Worm (Caenorhabditis elegans): ENCODE measurements around the gene F49F1.17.
"Not testable (repeated sequence)": the region's sequence is repeated elsewhere in the genome, so short reads cannot be mapped to it uniquely, and the experiment has no call there.

The F49F1.17 gene

DNA sequence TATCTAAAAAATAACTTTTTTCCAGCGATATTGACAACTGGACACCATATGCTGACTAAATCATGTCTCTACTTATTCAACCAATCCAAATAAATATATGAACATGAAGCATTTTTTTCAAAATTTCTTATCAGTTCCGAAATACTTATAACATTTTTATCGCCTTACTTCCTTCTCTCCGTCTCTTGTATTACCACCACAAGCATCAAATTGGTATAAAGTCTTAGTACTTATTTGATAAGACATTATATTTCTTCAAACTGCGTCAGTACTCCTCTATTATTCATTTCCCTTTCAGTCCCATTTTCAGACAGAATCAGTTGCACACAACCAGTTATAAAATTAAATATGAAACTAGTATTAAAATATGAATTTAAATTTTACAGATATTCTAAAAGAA is 12.2 kb upstream of the F49F1.17 start:
- TF ChIP-seq W03F9.2 (tag; optimal IDR thresholded peaks at IDR 0.05) (no peak), him-1 (tag; optimal IDR thresholded peaks at IDR 0.05) (no peak), dao-5 (tag; optimal IDR thresholded peaks at IDR 0.05) (no peak)

DNA sequence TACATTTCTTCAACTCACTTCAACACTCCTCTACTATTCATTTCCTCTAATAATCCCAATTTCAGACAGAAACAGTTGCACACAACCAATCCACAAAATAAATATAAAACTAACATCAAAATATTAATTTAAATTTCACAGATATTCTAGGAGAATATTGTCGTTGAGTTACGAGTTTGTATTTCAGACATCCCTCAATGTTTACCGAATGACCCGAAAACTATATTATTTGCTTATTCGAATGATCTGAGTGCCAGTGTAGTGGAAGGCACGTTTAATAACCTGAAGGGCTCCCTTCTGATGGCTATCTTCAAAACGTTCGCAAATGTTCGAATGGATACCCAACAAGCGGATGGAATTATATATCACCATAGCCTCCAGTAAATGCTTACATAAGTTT is 9.1 kb upstream of the F49F1.17 start, which contains the start of gene R07C12.3:
Gene R07C12.3, plus strand, starts transcription at position 301 of the 400 bp plus-strand sequence.
- TF ChIP-seq W03F9.2 (tag; optimal IDR thresholded peaks at IDR 0.05) (no peak), dao-5 (tag; optimal IDR thresholded peaks at IDR 0.05) (no peak), him-1 (tag; optimal IDR thresholded peaks at IDR 0.05) (no peak)

DNA sequence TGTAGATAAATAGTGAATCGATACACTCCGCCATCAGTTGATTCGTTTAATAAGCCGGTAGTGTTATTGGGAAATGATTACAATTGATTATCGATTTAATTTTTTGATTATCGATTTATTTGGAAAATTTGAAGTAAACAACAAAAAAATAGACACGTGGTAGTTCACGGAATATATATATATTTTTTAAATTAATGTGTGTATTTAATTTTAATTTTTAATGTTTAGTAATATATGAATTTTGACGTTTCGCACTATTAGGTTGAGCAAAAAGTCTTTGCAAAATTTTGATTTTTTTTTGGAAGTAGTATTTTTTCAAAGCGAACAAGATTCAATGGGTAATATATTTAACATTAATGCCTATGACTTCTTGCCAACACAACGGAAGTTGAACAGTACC is 7.3 kb upstream of the F49F1.17 start, which contains the start of gene F49F1.12:
Gene F49F1.12, minus strand, starts transcription at position 101 of the 400 bp plus-strand sequence.
- not testable (repeated sequence) for TF ChIP-seq dao-5, him-1, W03F9.2 (tag; optimal IDR thresholded peaks at IDR 0.05)

DNA sequence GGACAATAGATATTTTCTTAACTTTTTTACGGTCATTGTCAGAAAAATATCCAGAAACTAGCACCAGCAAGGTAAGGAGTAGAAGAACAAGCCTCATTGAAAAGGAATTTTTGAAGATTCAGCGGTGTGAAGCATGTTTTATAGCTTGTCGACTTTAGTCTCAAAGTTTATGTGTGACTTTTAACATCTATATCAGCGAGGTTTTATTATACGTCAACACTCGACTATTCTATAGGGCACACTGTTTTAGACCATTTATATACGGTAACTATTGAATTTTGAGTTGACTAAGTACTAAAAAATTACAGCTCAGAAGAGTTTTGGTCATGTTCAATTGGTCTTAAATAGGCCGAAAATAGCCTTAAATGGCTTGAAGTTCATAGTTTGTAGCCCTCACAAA is 5.7 kb upstream of the F49F1.17 start, which contains the start of gene F49F1.11:
Gene F49F1.11, minus strand, starts transcription at position 101 of the 400 bp plus-strand sequence.
- TF ChIP-seq W03F9.2 (tag; optimal IDR thresholded peaks at IDR 0.05) (no peak), dao-5 (tag; optimal IDR thresholded peaks at IDR 0.05) (no peak), him-1 (tag; optimal IDR thresholded peaks at IDR 0.05) (no peak)

DNA sequence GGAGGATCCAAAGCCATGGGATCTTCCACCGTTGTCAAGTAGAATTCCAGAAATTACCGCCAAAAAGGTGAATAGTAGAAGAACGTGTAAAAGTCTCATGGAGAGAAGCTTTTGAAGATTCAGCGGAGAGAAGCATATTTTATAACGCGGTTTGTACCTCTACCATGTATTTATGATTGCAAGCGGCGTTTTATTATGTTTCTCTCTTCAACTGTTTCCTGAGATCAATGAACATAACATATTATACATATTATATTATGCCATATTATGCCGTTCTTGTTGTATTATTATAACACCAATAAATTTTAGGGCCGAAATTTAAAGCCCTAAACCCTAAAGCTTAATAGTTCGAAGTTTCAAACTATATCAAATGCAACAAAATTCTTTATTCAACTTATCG is 4.6 kb upstream of the F49F1.17 start, which contains the start of gene F49F1.18:
Gene F49F1.18, minus strand, starts transcription at position 101 of the 400 bp plus-strand sequence.
- no peak for TF ChIP-seq dao-5 (tag; optimal IDR thresholded peaks at IDR 0.05)
- no peak for TF ChIP-seq W03F9.2 (tag; optimal IDR thresholded peaks at IDR 0.05)
- no peak for TF ChIP-seq him-1 (tag; optimal IDR thresholded peaks at IDR 0.05)

DNA sequence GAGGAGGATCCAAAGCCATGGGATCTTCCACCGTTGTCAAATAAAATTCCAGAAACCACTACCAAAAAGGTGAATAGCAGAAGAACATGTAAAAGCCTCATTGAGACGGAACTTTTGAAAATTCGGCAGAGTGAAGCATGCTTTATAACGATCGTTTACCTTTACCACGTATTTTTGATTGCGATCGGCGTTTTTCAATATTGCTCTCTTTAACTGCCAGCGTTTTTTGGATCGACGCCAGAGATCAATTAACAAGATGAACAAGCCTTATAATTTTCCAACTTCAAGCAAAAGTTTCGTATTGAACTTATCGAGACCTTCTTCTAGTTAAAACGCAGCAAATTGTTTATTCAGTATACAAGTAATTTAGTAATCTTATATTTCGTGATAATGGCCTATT is 3.4 kb upstream of the F49F1.17 start, which contains the start of gene F49F1.10:
Gene F49F1.10, minus strand, starts transcription at position 101 of the 400 bp plus-strand sequence.
- TF ChIP-seq dao-5 (tag; optimal IDR thresholded peaks at IDR 0.05) (no peak), W03F9.2 (tag; optimal IDR thresholded peaks at IDR 0.05) (no peak), him-1 (tag; optimal IDR thresholded peaks at IDR 0.05) (no peak)

DNA sequence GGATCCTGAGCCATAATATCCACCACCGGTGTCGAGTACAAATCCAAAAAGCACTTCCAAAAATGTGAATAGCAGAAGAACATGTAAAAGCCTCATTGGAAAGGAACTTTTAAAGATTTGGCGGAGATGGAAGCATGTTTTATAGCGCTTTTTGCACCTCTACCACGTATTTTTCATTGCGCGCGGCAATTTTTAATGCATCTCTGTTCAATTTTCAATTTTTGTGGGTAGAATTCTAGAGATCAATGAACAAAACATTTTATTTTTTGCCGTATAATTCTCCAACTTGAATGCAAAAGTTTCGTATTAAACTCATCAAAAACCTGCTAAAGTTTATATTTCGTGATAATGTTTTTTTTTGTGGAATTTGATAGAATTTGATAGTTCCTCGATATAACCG is 1.8 kb upstream of the F49F1.17 start, which contains the start of gene F49F1.9:
Gene F49F1.9, minus strand, starts transcription at position 101 of the 400 bp plus-strand sequence.
- TF ChIP-seq W03F9.2 (tag; optimal IDR thresholded peaks at IDR 0.05): no peak
- TF ChIP-seq him-1 (tag; optimal IDR thresholded peaks at IDR 0.05): no peak
- TF ChIP-seq dao-5 (tag; optimal IDR thresholded peaks at IDR 0.05): no peak

DNA sequence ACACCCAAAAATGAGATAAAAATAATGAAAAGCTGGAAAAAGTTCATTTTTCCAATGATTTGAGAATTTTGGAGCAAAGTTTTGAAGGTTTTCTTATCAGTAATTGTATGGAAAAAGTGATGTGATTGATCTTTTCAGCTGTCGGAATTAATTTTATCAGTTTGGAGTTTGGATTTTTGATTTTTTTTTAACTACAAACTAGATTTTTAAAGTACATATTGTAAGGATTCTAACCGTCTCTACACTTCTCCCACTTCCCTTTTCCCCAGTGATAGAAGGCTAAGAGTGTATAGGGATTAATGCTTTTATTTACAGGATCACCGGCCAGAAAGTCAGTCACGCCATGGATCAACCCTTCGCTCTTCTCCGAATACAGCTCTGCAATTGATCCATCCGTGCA is 10.0 kb downstream of the F49F1.17 start, which contains the start of gene F49F1.7:
Gene F49F1.7, minus strand, starts transcription at position 101 of the 400 bp plus-strand sequence.
- TF ChIP-seq dao-5, him-1, W03F9.2 (tag; optimal IDR thresholded peaks at IDR 0.05): not testable (repeated sequence)

DNA sequence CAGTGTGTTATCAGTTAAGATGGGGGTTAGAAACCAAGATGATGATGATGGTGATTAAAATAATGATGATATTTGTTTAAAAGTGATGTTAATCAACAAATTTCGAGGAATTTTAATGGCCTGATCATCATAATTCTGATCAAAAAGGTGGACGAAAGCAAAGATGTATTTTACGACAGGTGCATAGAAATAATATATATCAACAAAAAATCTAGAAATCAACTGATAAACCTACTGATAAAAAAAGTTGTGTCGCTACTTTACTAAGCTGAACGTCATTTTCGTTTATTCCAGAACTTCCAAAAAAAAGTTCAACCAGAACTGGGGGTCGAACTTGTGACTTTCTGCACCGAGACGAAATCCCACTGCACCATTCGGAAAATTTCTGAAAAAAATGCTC is 12.6 kb downstream of the F49F1.17 start, which contains the start of gene mul-1:
Gene mul-1, minus strand, starts transcription at position 84 of the 400 bp plus-strand sequence.
- TF ChIP-seq him-1 (tag; optimal IDR thresholded peaks at IDR 0.05) (no peak), W03F9.2 (tag; optimal IDR thresholded peaks at IDR 0.05) (no peak), dao-5 (tag; optimal IDR thresholded peaks at IDR 0.05) (no peak)

DNA sequence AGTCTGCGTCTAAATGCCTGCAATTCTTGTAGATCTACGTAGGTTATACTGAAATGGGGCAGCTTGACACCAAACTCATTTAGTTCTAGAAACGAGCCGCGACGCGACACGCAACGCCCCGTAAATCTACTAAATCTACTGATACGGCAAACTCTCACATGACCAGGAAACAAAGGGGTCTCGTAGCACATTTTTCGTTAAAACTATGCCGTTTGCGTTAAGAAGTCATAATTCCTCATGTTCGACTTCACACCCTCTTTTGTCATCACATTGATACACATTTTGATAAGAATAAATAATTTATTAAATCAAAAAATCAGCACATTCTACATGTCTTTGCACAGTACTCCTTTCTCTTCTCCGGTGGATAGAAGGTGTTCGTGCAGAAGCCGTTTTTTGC is 14.6 kb downstream of the F49F1.17 start:
- TF ChIP-seq dao-5 (tag; optimal IDR thresholded peaks at IDR 0.05) (no peak), W03F9.2 (tag; optimal IDR thresholded peaks at IDR 0.05) (no peak), him-1 (tag; optimal IDR thresholded peaks at IDR 0.05) (no peak)

DNA sequence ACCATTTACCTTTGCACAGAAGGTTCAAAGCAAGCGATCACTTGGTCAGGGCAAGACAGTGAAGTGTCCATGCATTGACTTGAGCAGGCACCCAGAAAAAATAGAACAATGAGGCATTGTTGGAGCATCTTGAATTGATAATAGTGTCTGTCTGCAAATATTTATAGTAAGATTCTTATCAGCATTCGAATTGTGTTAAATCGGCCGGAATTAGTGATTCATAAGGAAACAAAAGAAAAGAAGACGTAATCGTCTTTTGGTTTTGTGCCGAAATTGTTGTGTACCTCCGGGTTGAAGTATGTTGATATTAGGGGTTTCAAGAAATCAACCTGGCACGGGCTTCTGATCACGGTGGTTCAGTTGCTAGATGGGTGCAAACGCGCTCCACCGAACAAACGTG is 15.4 kb downstream of the F49F1.17 start, which contains the start of gene F49F1.5:
Gene F49F1.5, minus strand, starts transcription at position 153 of the 400 bp plus-strand sequence.
- TF ChIP-seq dao-5 (tag; optimal IDR thresholded peaks at IDR 0.05) (no peak), W03F9.2 (tag; optimal IDR thresholded peaks at IDR 0.05) (no peak), him-1 (tag; optimal IDR thresholded peaks at IDR 0.05) (no peak)

DNA sequence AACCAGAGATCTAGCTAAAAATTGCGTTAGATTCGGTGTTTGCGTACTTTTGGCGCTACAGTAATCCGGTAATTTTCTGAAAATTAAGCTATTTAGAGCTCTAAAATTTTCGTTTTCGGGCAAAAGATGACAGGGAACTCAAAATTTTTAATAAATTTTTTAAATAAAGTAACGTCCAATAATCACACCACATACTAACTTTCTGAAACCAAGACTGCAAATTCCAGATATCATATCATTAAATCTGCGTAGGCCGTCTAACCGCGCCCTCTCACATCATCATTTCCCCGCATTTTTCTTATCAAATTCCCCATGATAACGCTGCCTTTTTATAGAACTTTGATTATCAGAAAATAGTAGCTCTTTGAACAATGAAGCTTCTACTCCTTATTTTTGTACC is 18.2 kb downstream of the F49F1.17 start, which contains the start of gene drd-50:
Gene drd-50, plus strand, starts transcription at position 301 of the 400 bp plus-strand sequence.
- TF ChIP-seq dao-5 (tag; optimal IDR thresholded peaks at IDR 0.05): no peak
- no peak for TF ChIP-seq W03F9.2 (tag; optimal IDR thresholded peaks at IDR 0.05)

DNA sequence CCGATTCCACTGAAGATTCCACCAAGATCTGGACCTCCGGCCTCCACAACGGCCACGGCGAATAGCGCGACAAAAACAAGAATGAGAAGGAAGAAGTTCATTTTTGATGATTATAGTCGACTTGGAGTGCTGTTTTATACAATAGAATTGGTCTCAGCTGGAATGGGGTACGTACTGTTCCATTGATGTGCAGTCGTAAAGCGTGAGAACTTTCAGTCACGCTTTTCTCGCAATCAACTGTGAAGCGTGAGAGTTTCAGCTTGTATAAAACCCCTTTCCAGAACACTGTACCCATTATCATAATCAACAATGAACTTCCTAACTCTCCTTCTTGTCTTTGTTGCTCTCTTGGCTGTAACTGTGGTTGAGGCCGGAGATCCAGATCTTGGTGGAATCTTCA is 20.0 kb downstream of the F49F1.17 start, which contains the start of the genes F49F1.4 and F49F1.2:
Gene F49F1.4, minus strand, starts transcription at position 101 of the 400 bp plus-strand sequence.
Gene F49F1.2, plus strand, starts transcription at position 310 of the 400 bp plus-strand sequence.
- TF ChIP-seq him-1 (tag; optimal IDR thresholded peaks at IDR 0.05): no peak

DNA sequence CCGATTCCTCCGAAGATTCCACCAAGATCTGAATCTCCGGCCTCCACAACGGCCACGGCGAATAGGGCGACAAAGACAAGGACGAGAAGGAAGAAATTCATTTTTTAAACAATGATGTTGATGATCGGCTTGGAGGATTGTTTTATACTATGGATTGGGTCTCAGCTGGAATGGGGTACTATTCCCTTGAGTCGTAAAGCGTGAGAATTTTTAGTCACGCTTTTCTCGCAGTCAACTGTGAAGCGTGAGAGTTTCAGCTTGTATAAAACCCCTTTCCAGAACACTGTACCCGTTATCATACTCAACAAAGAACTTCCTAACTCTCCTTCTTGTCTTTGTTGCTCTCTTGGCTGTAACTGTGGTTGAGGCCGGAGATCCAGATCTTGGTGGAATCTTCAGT is 21.1 kb downstream of the F49F1.17 start, which contains the start of gene F49F1.15:
Gene F49F1.15, minus strand, starts transcription at position 101 of the 400 bp plus-strand sequence.
- no peak for TF ChIP-seq dao-5 (tag; optimal IDR thresholded peaks at IDR 0.05)
- no peak for TF ChIP-seq W03F9.2 (tag; optimal IDR thresholded peaks at IDR 0.05)
- no peak for TF ChIP-seq him-1 (tag; optimal IDR thresholded peaks at IDR 0.05)
